Fruit fly (Drosophila melanogaster) whole organism: Measurements from ENCODE around the gene cmb.

ENCODE experiments used
- CG8478 ChIP-seq: fragments of >200 bp; optimal IDR thresholded peaks from 2 replicates; lab custom pipeline; 2018; ENCODE audit warnings: inconsistent platforms
- Dll ChIP-seq: fragments of >200 bp; optimal IDR thresholded peaks from 2 replicates; lab custom pipeline; 2017
- EcR ChIP-seq, 2 experiments: fragments of >200 bp; optimal IDR thresholded peaks; 2 replicates each; lab custom pipeline; 2017; ENCODE audit warnings: missing biosample characterization in 2 of 2, missing genetic modification characterization in 2 of 2, missing genetic modification reagents in 2 of 2
- pan ChIP-seq: fragments of >200 bp; optimal IDR thresholded peaks from 2 replicates; lab custom pipeline; 2017
- psq ChIP-seq: fragments of >200 bp; optimal IDR thresholded peaks from 2 replicates; lab custom pipeline; 2017
- usp ChIP-seq: fragments of >200 bp; optimal IDR thresholded peaks from 2 replicates; lab custom pipeline; 2017; ENCODE audit warnings: missing biosample characterization, missing genetic modification characterization, mixed read lengths

- TF ChIP-seq Dll (lab: Kevin White, UChicago) (no peak), CG8478 (lab: Kevin White, UChicago) (no peak), EcR (GFP tag; optimal IDR thresholded peaks at IDR 0.05; lab: Kevin White, UChicago) (no peak), pan (lab: Kevin White, UChicago) (no peak), psq (lab: Kevin White, UChicago) (no peak), usp (GFP tag; lab: Kevin White, UChicago) (no peak)
Observed at dm6 chr3L:13490689-13491348, 48.4 kb downstream of the cmb start.
